Worm (Caenorhabditis elegans) whole organism, late embryonic: ENCODE measurements around the gene hlh-6.

Experiments used
- C08G9.2 ChIP-seq: sonication (generic microtip); optimal IDR thresholded peaks from 2 replicates; lab custom pipeline; 2016; ENCODE audit warnings: mild to moderate bottlenecking, missing genetic modification characterization, moderate library complexity, missing compliant biosample characterization
- C38D4.7 ChIP-seq: fragments of 200-800 bp; sonication (Bioruptor generic); optimal IDR thresholded peaks from 2 replicates; lab custom pipeline; 2018; ENCODE audit warnings: mild to moderate bottlenecking, missing genetic modification characterization, moderate library complexity, missing compliant biosample characterization
- F13H6.1 ChIP-seq: sonication (generic microtip); optimal IDR thresholded peaks from 2 replicates; lab custom pipeline; 2016; ENCODE audit warnings: missing genetic modification characterization, missing compliant biosample characterization
- K09A11.1 ChIP-seq: sonication (generic microtip); optimal IDR thresholded peaks from 2 replicates; lab custom pipeline; 2017; ENCODE audit warnings: antibody characterized with exemption, mild to moderate bottlenecking, missing genetic modification characterization, missing compliant biosample characterization; ENCODE audit not compliant: insufficient read depth
- Y22D7AL.16 ChIP-seq: sonication (generic microtip); optimal IDR thresholded peaks from 2 replicates; lab custom pipeline; 2016; ENCODE audit warnings: missing genetic modification characterization, missing compliant biosample characterization
- ahr-1 ChIP-seq: sonication (generic microtip); optimal IDR thresholded peaks from 2 replicates; lab custom pipeline; 2016; ENCODE audit warnings: missing genetic modification characterization, missing compliant biosample characterization
- ama-1 ChIP-seq: fragments of 150-350 bp; optimal IDR thresholded peaks from 2 replicates; lab custom pipeline; 2014
- ceh-14 ChIP-seq: sonication (generic microtip); optimal IDR thresholded peaks from 2 replicates; lab custom pipeline; 2016; ENCODE audit warnings: missing genotype, missing genetic modification characterization, missing compliant biosample characterization
- ceh-22 ChIP-seq: sonication (generic microtip); optimal IDR thresholded peaks from 2 replicates; lab custom pipeline; 2017; ENCODE audit warnings: missing biosample characterization, missing genetic modification characterization
- ceh-30 ChIP-seq: fragments of 150-350 bp; optimal IDR thresholded peaks from 2 replicates; lab custom pipeline; 2014; ENCODE audit warnings: missing biosample characterization, missing genetic modification characterization
- ceh-31 ChIP-seq: sonication (generic microtip); optimal IDR thresholded peaks from 2 replicates; lab custom pipeline; 2016; ENCODE audit warnings: missing genetic modification characterization, missing compliant biosample characterization
- ceh-6 ChIP-seq: fragments of 200-800 bp; sonication (Bioruptor generic); optimal IDR thresholded peaks from 2 replicates; lab custom pipeline; 2018; ENCODE audit warnings: mild to moderate bottlenecking, missing genetic modification characterization, missing compliant biosample characterization
- ceh-9 ChIP-seq: sonication (generic microtip); optimal IDR thresholded peaks from 2 replicates; lab custom pipeline; 2016; ENCODE audit warnings: mild to moderate bottlenecking, missing genetic modification characterization, inconsistent platforms, missing compliant biosample characterization
- dmd-4 ChIP-seq: sonication (generic microtip); optimal IDR thresholded peaks from 2 replicates; lab custom pipeline; 2016; ENCODE audit warnings: borderline replicate concordance, missing genetic modification characterization, missing compliant biosample characterization
- elt-2 ChIP-seq: sonication (generic microtip); optimal IDR thresholded peaks from 2 replicates; lab custom pipeline; 2016; ENCODE audit warnings: missing genetic modification reagents, missing genetic modification characterization, missing compliant biosample characterization
- ets-4 ChIP-seq: sonication (generic microtip); optimal IDR thresholded peaks from 2 replicates; lab custom pipeline; 2016; ENCODE audit warnings: missing genetic modification characterization, missing compliant biosample characterization
- fax-1 ChIP-seq: sonication (generic microtip); optimal IDR thresholded peaks from 2 replicates; lab custom pipeline; 2016; ENCODE audit warnings: missing genotype, missing genetic modification characterization, missing compliant biosample characterization
- hlh-8 ChIP-seq: sonication (generic microtip); optimal IDR thresholded peaks from 2 replicates; lab custom pipeline; 2016; ENCODE audit warnings: missing genotype, missing genetic modification characterization, missing compliant biosample characterization
- lin-11 ChIP-seq: fragments of 200-800 bp; sonication (Bioruptor generic); optimal IDR thresholded peaks from 2 replicates; lab custom pipeline; 2018; ENCODE audit warnings: mild to moderate bottlenecking, missing genetic modification characterization, missing compliant biosample characterization
- madf-2 ChIP-seq: sonication (generic microtip); optimal IDR thresholded peaks from 2 replicates; lab custom pipeline; 2017; ENCODE audit warnings: missing genetic modification characterization, missing compliant biosample characterization
- mec-3 ChIP-seq: sonication (generic microtip); optimal IDR thresholded peaks from 2 replicates; lab custom pipeline; 2016; ENCODE audit warnings: borderline replicate concordance, missing genetic modification characterization, missing compliant biosample characterization
- nhr-11 ChIP-seq: fragments of 150-350 bp; optimal IDR thresholded peaks from 2 replicates; lab custom pipeline; 2014; ENCODE audit warnings: missing biosample characterization, missing genetic modification characterization
- npax-4 ChIP-seq: sonication (generic microtip); optimal IDR thresholded peaks from 2 replicates; lab custom pipeline; 2016; ENCODE audit warnings: missing genetic modification characterization, missing compliant biosample characterization
- pag-3 ChIP-seq: sonication (generic microtip); optimal IDR thresholded peaks from 2 replicates; lab custom pipeline; 2016; ENCODE audit warnings: missing compliant biosample characterization, missing genetic modification characterization, borderline replicate concordance
- pat-9 ChIP-seq: fragments of 200-800 bp; sonication (Bioruptor generic); optimal IDR thresholded peaks from 2 replicates; lab custom pipeline; 2018; ENCODE audit warnings: mild to moderate bottlenecking, missing genetic modification characterization, moderate library complexity, missing compliant biosample characterization
- pax-1 ChIP-seq: fragments of 150-350 bp; optimal IDR thresholded peaks from 2 replicates; lab custom pipeline; 2014; ENCODE audit warnings: missing biosample characterization, missing genetic modification characterization
- pha-2 ChIP-seq: sonication (generic microtip); optimal IDR thresholded peaks from 2 replicates; lab custom pipeline; 2017; ENCODE audit warnings: mild to moderate bottlenecking, missing genetic modification characterization, missing compliant biosample characterization
- pha-4 ChIP-seq: fragments of 150-350 bp; optimal IDR thresholded peaks from 2 replicates; lab custom pipeline; 2018; ENCODE audit warnings: missing biosample characterization, missing genetic modification reagents, missing genetic modification characterization
- pqm-1 ChIP-seq: sonication (generic microtip); optimal IDR thresholded peaks from 2 replicates; lab custom pipeline; 2016; ENCODE audit warnings: missing genetic modification characterization, missing compliant biosample characterization
- rnt-1 ChIP-seq: sonication (generic microtip); optimal IDR thresholded peaks from 2 replicates; lab custom pipeline; 2016; ENCODE audit warnings: missing genetic modification characterization, missing compliant biosample characterization
- sdc-2 ChIP-seq: sonication (generic microtip); optimal IDR thresholded peaks from 2 replicates; lab custom pipeline; 2016; ENCODE audit warnings: missing genotype, missing genetic modification characterization, missing compliant biosample characterization
- sox-4 ChIP-seq: sonication (generic microtip); optimal IDR thresholded peaks from 2 replicates; lab custom pipeline; 2017; ENCODE audit warnings: mild to moderate bottlenecking, missing genetic modification characterization, inconsistent platforms, missing compliant biosample characterization
- syd-9 ChIP-seq: sonication (generic microtip); optimal IDR thresholded peaks from 2 replicates; lab custom pipeline; 2016; ENCODE audit warnings: mild to moderate bottlenecking, missing genetic modification characterization, moderate library complexity, missing compliant biosample characterization
- tbx-7 ChIP-seq: sonication (generic microtip); optimal IDR thresholded peaks from 2 replicates; lab custom pipeline; 2016; ENCODE audit warnings: missing genotype, missing genetic modification characterization, missing compliant biosample characterization
- unc-55 ChIP-seq: sonication (generic microtip); optimal IDR thresholded peaks from 2 replicates; lab custom pipeline; 2017; ENCODE audit warnings: missing biosample characterization, missing genetic modification reagents, missing genetic modification characterization
- unc-86 ChIP-seq: sonication (generic microtip); optimal IDR thresholded peaks from 2 replicates; lab custom pipeline; 2016; ENCODE audit warnings: missing genetic modification characterization, missing compliant biosample characterization
- ztf-16 ChIP-seq: sonication (generic microtip); optimal IDR thresholded peaks from 2 replicates; lab custom pipeline; 2017; ENCODE audit warnings: missing genetic modification characterization, missing compliant biosample characterization

Gene hlh-6

ce11 chrII:9646122-9646555 is 31.5 kb upstream of the hlh-6 start (continued):
- TF ChIP-seq pax-1 (tag; lab: Kevin White, UChicago) (no peak), Y22D7AL.16 (tag; lab: Kevin White, UChicago) (no peak), ztf-16 (tag; lab: Kevin White, UChicago) (no peak), sox-4 (tag; lab: Kevin White, UChicago) (no peak), C38D4.7 (no peak), ahr-1 (tag; lab: Kevin White, UChicago) (no peak), ceh-31 (peak; percentile 87), ceh-22 (no peak), lin-11 (tag; lab: Kevin White, UChicago) (no peak), pqm-1 (tag; lab: Kevin White, UChicago) (no peak), nhr-11 (no peak), ceh-9 (tag; lab: Kevin White, UChicago) (no peak), pha-4 (tag; lab: Kevin White, UChicago) (no peak), ets-4 (tag; lab: Kevin White, UChicago) (peak; percentile 18), ama-1 (lab: Kevin White, UChicago) (no peak), mec-3 (tag; lab: Kevin White, UChicago) (no peak), tbx-7 (no peak), C08G9.2 (tag; lab: Kevin White, UChicago) (peak; percentile 47), syd-9 (tag; lab: Kevin White, UChicago) (peak; percentile 46), pat-9 (tag; lab: Kevin White, UChicago) (no peak), madf-2 (tag; lab: Kevin White, UChicago) (no peak), ceh-6 (GFP tag; lab: Kevin White, UChicago) (peak; percentile 37), elt-2 (no peak), pag-3 (tag; lab: Kevin White, UChicago) (no peak), fax-1 (no peak), sdc-2 (tag; lab: Kevin White, UChicago) (peak; percentile 13), unc-86 (no peak), K09A11.1 (tag; lab: Kevin White, UChicago) (peak; percentile 31)

ce11 chrII:9644940-9645634 is 30.5 kb upstream of the hlh-6 start:
- TF ChIP-seq ceh-31 (no peak), ceh-30 (tag; lab: Kevin White, UChicago) (no peak), elt-2 (peak; percentile 46), rnt-1 (tag; lab: Kevin White, UChicago) (peak; percentile 77), unc-55 (peak; percentile 39), dmd-4 (tag; lab: Kevin White, UChicago) (no peak)

ce11 chrII:9644438-9644837 is 29.8 kb upstream of the hlh-6 start, which contains the start of gene fzr-1:
fzr-1 (minus strand) TSS chrII:9644466.
- TF ChIP-seq elt-2 (peak; percentile 16), npax-4 (tag; lab: Kevin White, UChicago) (no peak)

- TF ChIP-seq F13H6.1 (tag; lab: Kevin White, UChicago) (no peak), ceh-14 (tag; lab: Kevin White, UChicago) (no peak), hlh-8 (tag; lab: Kevin White, UChicago) (no peak), madf-2 (tag; lab: Kevin White, UChicago) (no peak), pha-2 (tag; lab: Kevin White, UChicago) (no peak)
- TF ChIP-seq, all 69 proteins: peak for 0
These were observed 21.7 kb upstream of the hlh-6 start, which contains the start of gene ZK1307.7 for ce11 chrII:9636300-9636699. ZK1307.7 (plus strand) TSS chrII:9636600.
